Comparison of ENCODE assay signal across 5 worm cellular contexts in genomic region chrV:9341814-9342213, ce11.
TF ChIP-seq lines count a peak whose summit lies in the region.
"Not testable (repeated sequence)": the region's sequence is repeated elsewhere in the genome, so short reads cannot be mapped to it uniquely, and the experiment has no call there.

No protein-coding gene starts in this region.

TF ChIP-seq in whole organism, L1 larva, 84 proteins besides CTCF, POLR2A, EP300 and RAD21:
- peak; percentile 37; the same call in 1 of the 2 replicates for TF ChIP-seq grh-1 (GFP tag; IDR thresholded peaks at IDR 0.05; lab: Robert Waterston, UW)

TF ChIP-seq in whole organism, L4 larva, 104 proteins besides CTCF, POLR2A, EP300 and RAD21 (continues in another document):
- TF ChIP-seq ceh-20 (GFP tag; IDR thresholded peaks at IDR 0.05; lab: Robert Waterston, UW) (peak; percentile 87), dmd-9 (GFP tag; IDR thresholded peaks at IDR 0.05; lab: Robert Waterston, UW) (0 out of 2 replicates have a peak, but pooled peaks have one; percentile 50), tra-1 (GFP tag; IDR thresholded peaks at IDR 0.05; lab: Robert Waterston, UW) (peak; percentile 92), D1046.2 (GFP tag; IDR thresholded peaks at IDR 0.05; lab: Robert Waterston, UW) (peak; percentile 83), pha-4 (GFP tag; IDR thresholded peaks at IDR 0.05; lab: Robert Waterston, UW) (peak; percentile 87; the same call in 1 of the 2 replicates), Y48G9A.11 (GFP tag; IDR thresholded peaks at IDR 0.05; lab: Robert Waterston, UW) (peak; percentile 75), php-3 (GFP tag; IDR thresholded peaks at IDR 0.05; lab: Robert Waterston, UW) (peak; percentile 85), dmd-6 (GFP tag; IDR thresholded peaks at IDR 0.05; lab: Robert Waterston, UW) (peak; percentile 55), lin-29 (GFP tag; IDR thresholded peaks at IDR 0.05; lab: Robert Waterston, UW) (peak; percentile 88), dmd-8 (GFP tag; IDR thresholded peaks at IDR 0.05; lab: Robert Waterston, UW) (peak; percentile 72; the same call in 1 of the 2 replicates), vab-7 (GFP tag; IDR thresholded peaks at IDR 0.05; lab: Robert Waterston, UW) (peak; percentile 56), F44E2.7 (GFP tag; IDR thresholded peaks at IDR 0.05; lab: Robert Waterston, UW) (peak; percentile 85; the same call in 1 of the 2 replicates), T26A8.4 (GFP tag; IDR thresholded peaks at IDR 0.05; lab: Robert Waterston, UW) (peak; percentile 94), daf-19 (GFP tag; conservative IDR thresholded peaks at IDR 0.05; lab: Robert Waterston, UW) (peak; percentile 67; the same call in 1 of the 2 replicates), egl-43 (GFP tag; IDR thresholded peaks at IDR 0.05; lab: Robert Waterston, UW) (peak; percentile 83), zfp-3 (GFP tag; conservative IDR thresholded peaks at IDR 0.05; lab: Robert Waterston, UW) (peak; percentile 98), lim-7 (GFP tag; IDR thresholded peaks at IDR 0.05; lab: Robert Waterston, UW) (peak; percentile 77), mdt-29 (GFP tag; IDR thresholded peaks at IDR 0.05; lab: Robert Waterston, UW) (peak; percentile 58), snpc-1.2 (GFP tag; IDR thresholded peaks at IDR 0.05; lab: Robert Waterston, UW) (peak; percentile 76), zip-11 (GFP tag; IDR thresholded peaks at IDR 0.05; lab: Robert Waterston, UW) (peak; percentile 74; the same call in 1 of the 2 replicates)
- not testable (repeated sequence) for TF ChIP-seq pha-4 (tag; optimal IDR thresholded peaks at IDR 0.05; lab: Kevin White, UChicago)

TF ChIP-seq in whole organism, early embryonic, 17 proteins besides CTCF, POLR2A, EP300 and RAD21:
- TF ChIP-seq scrt-1 (GFP tag; IDR thresholded peaks at IDR 0.05; lab: Robert Waterston, UW): peak; percentile 40; the same call in 1 of the 2 replicates
TF ChIP-seq in whole organism, early embryonic: peak in this region for 1; not testable (repeated sequence) for 16.

TF ChIP-seq in whole organism, midembryonic, 9 proteins besides CTCF, POLR2A, EP300 and RAD21:
- TF ChIP-seq klf-2 (GFP tag; conservative IDR thresholded peaks at IDR 0.05; lab: Robert Waterston, UW): 0 out of 2 replicates have a peak, but pooled peaks have one; percentile 50
- TF ChIP-seq flt-1 (GFP tag; IDR thresholded peaks at IDR 0.05; lab: Robert Waterston, UW): peak; percentile 62; the same call in 1 of the 2 replicates
- TF ChIP-seq ztf-23 (GFP tag; IDR thresholded peaks at IDR 0.05; lab: Robert Waterston, UW): peak; percentile 49

TF ChIP-seq in whole organism, young adult, 124 proteins besides CTCF, POLR2A, EP300 and RAD21:
- TF ChIP-seq ztf-25 (GFP tag; IDR thresholded peaks at IDR 0.05; lab: Robert Waterston, UW) (0 out of 2 replicates have a peak, but pooled peaks have one; percentile 57), mcd-1 (GFP tag; IDR thresholded peaks at IDR 0.05; lab: Robert Waterston, UW) (peak; percentile 27; the same call in 1 of the 2 replicates), Y53G8AR.9 (GFP tag; conservative IDR thresholded peaks at IDR 0.05; lab: Robert Waterston, UW) (peak; percentile 98), B0019.2 (GFP tag; conservative IDR thresholded peaks at IDR 0.05; lab: Robert Waterston, UW) (peak; percentile 59), C06A6.2 (GFP tag; conservative IDR thresholded peaks at IDR 0.05; lab: Robert Waterston, UW) (peak; percentile 90), ekl-4 (GFP tag; IDR thresholded peaks at IDR 0.05; lab: Robert Waterston, UW) (peak; percentile 82), ceh-40 (GFP tag; IDR thresholded peaks at IDR 0.05; lab: Robert Waterston, UW) (peak; percentile 71; the same call in 1 of the 2 replicates), attf-6 (GFP tag; IDR thresholded peaks at IDR 0.05; lab: Robert Waterston, UW) (0 out of 2 replicates have a peak, but pooled peaks have one; percentile 37), hmg-20 (GFP tag; IDR thresholded peaks at IDR 0.05; lab: Robert Waterston, UW) (peak; percentile 55; the same call in 1 of the 2 replicates), ztf-6 (GFP tag; IDR thresholded peaks at IDR 0.05; lab: Robert Waterston, UW) (0 out of 2 replicates have a peak, but pooled peaks have one; percentile 18), Y53F4B.3 (GFP tag; IDR thresholded peaks at IDR 0.05; lab: Robert Waterston, UW) (peak; percentile 82), egl-44 (GFP tag; IDR thresholded peaks at IDR 0.05; lab: Robert Waterston, UW) (peak; percentile 68), F37B4.10 (GFP tag; IDR thresholded peaks at IDR 0.05; lab: Robert Waterston, UW) (0 out of 2 replicates have a peak, but pooled peaks have one; percentile 44), lag-1 (GFP tag; IDR thresholded peaks at IDR 0.05; lab: Robert Waterston, UW) (peak; percentile 73; the same call in 1 of the 2 replicates), bed-1 (GFP tag; IDR thresholded peaks at IDR 0.05; lab: Robert Waterston, UW) (0 out of 2 replicates have a peak, but pooled peaks have one; percentile 83), cebp-1 (GFP tag; IDR thresholded peaks at IDR 0.05; lab: Robert Waterston, UW) (peak; percentile 78), madf-3 (GFP tag; IDR thresholded peaks at IDR 0.05; lab: Robert Waterston, UW) (peak; percentile 91), Y79H2A.3 (GFP tag; conservative IDR thresholded peaks at IDR 0.05; lab: Robert Waterston, UW) (peak; percentile 99), pbrm-1 (GFP tag; IDR thresholded peaks at IDR 0.05; lab: Robert Waterston, UW) (peak; percentile 88), C17E4.6 (GFP tag; IDR thresholded peaks at IDR 0.05; lab: Robert Waterston, UW) (peak; percentile 56; the same call in 1 of the 2 replicates), ceh-58 (GFP tag; IDR thresholded peaks at IDR 0.05; lab: Robert Waterston, UW) (peak; percentile 87; the same call in 1 of the 2 replicates), nfya-2 (GFP tag; IDR thresholded peaks at IDR 0.05; lab: Robert Waterston, UW) (0 out of 2 replicates have a peak, but pooled peaks have one; percentile 53), F39B2.1 (GFP tag; IDR thresholded peaks at IDR 0.05; lab: Robert Waterston, UW) (peak; percentile 85), madf-6 (GFP tag; IDR thresholded peaks at IDR 0.05; lab: Robert Waterston, UW) (peak; percentile 61), lir-1 (GFP tag; conservative IDR thresholded peaks at IDR 0.05; lab: Robert Waterston, UW) (0 out of 2 replicates have a peak, but pooled peaks have one; percentile 39), K11D2.4 (GFP tag; IDR thresholded peaks at IDR 0.05; lab: Robert Waterston, UW) (peak; percentile 91), cebp-2 (GFP tag; IDR thresholded peaks at IDR 0.05; lab: Robert Waterston, UW) (peak; percentile 92), egl-18 (GFP tag; IDR thresholded peaks at IDR 0.05; lab: Robert Waterston, UW) (peak; percentile 74; the same call in 1 of the 2 replicates), let-526 (GFP tag; IDR thresholded peaks at IDR 0.05; lab: Robert Waterston, UW) (peak; percentile 58; the same call in 1 of the 2 replicates), attf-3 (GFP tag; conservative IDR thresholded peaks at IDR 0.05; lab: Robert Waterston, UW) (peak; percentile 62; the same call in 1 of the 2 replicates), aptf-2 (GFP tag; conservative IDR thresholded peaks at IDR 0.05; lab: Robert Waterston, UW) (0 out of 2 replicates have a peak, but pooled peaks have one; percentile 12), Y95B8A.8 (GFP tag; IDR thresholded peaks at IDR 0.05; lab: Robert Waterston, UW) (peak; percentile 96), nfyb-1 (GFP tag; IDR thresholded peaks at IDR 0.05; lab: Robert Waterston, UW) (peak; percentile 90), Y56A3A.18 (GFP tag; IDR thresholded peaks at IDR 0.05; lab: Robert Waterston, UW) (peak; percentile 93), D2030.7 (GFP tag; IDR thresholded peaks at IDR 0.05; lab: Robert Waterston, UW) (peak; percentile 47; the same call in 1 of the 2 replicates), lin-26 (GFP tag; IDR thresholded peaks at IDR 0.05; lab: Robert Waterston, UW) (peak; percentile 75; the same call in 1 of the 2 replicates), F33H1.4 (GFP tag; IDR thresholded peaks at IDR 0.05; lab: Robert Waterston, UW) (peak; percentile 16; the same call in 1 of the 2 replicates), hmg-1.2 (GFP tag; IDR thresholded peaks at IDR 0.05; lab: Robert Waterston, UW) (peak; percentile 63), rcor-1 (GFP tag; IDR thresholded peaks at IDR 0.05; lab: Robert Waterston, UW) (peak; percentile 45; the same call in 1 of the 2 replicates), Y67H2A.10 (GFP tag; conservative IDR thresholded peaks at IDR 0.05; lab: Robert Waterston, UW) (peak; percentile 68), hsf-1 (GFP tag; IDR thresholded peaks at IDR 0.05; lab: Robert Waterston, UW) (peak; percentile 73; the same call in 1 of the 2 replicates), nhr-120 (GFP tag; IDR thresholded peaks at IDR 0.05; lab: Robert Waterston, UW) (peak; percentile 89; the same call in 1 of the 2 replicates)
- not testable (repeated sequence) for TF ChIP-seq cebp-1 (tag; optimal IDR thresholded peaks at IDR 0.05; lab: Kevin White, UChicago)
TF ChIP-seq in whole organism, young adult: peak in this region for 42; not testable (repeated sequence) for 82.
